Worm (Caenorhabditis elegans) whole organism, L3 larva: Measurements from ENCODE around the gene K02D10.3.

Source experiments
- R02D3.7 ChIP-seq: fragments of 150-350 bp; optimal IDR thresholded peaks from 2 replicates; lab custom pipeline; 2014; ENCODE audit warnings: missing biosample characterization, missing genetic modification characterization
- ZK546.5 ChIP-seq: sonication (generic microtip); optimal IDR thresholded peaks from 2 replicates; lab custom pipeline; 2017; ENCODE audit warnings: missing biosample characterization, missing genetic modification characterization
- aly-2 ChIP-seq: fragments of 150-350 bp; optimal IDR thresholded peaks from 2 replicates; lab custom pipeline; 2014; ENCODE audit warnings: missing biosample characterization, missing genetic modification characterization
- ama-1 ChIP-seq: fragments of 150-350 bp; optimal IDR thresholded peaks from 2 replicates; lab custom pipeline; 2018
- ceh-16 ChIP-seq: sonication (generic microtip); optimal IDR thresholded peaks from 2 replicates; lab custom pipeline; 2017; ENCODE audit warnings: missing biosample characterization, missing genetic modification characterization
- ceh-28 ChIP-seq: fragments of 150-350 bp; optimal IDR thresholded peaks from 2 replicates; lab custom pipeline; 2014; ENCODE audit warnings: missing biosample characterization, missing genetic modification reagents, missing genetic modification characterization
- ceh-82 ChIP-seq: fragments of 150-350 bp; optimal IDR thresholded peaks from 2 replicates; lab custom pipeline; 2014; ENCODE audit warnings: missing biosample characterization, missing genetic modification characterization
- ceh-9 ChIP-seq: sonication (generic microtip); optimal IDR thresholded peaks from 2 replicates; lab custom pipeline; 2018; ENCODE audit warnings: missing biosample characterization, missing genetic modification characterization
- daf-12 ChIP-seq: fragments of 150-350 bp; optimal IDR thresholded peaks from 2 replicates; lab custom pipeline; 2014; ENCODE audit warnings: missing biosample characterization, missing genetic modification reagents, missing genetic modification characterization
- egl-27 ChIP-seq: sonication (generic microtip); optimal IDR thresholded peaks from 4 replicates; lab custom pipeline; 2017; ENCODE audit warnings: missing biosample characterization, missing genetic modification reagents, missing genetic modification characterization
- egl-5 ChIP-seq: fragments of 150-350 bp; optimal IDR thresholded peaks from 2 replicates; lab custom pipeline; 2017; ENCODE audit warnings: missing biosample characterization, missing genetic modification reagents, missing genetic modification characterization, inconsistent platforms
- elt-1 ChIP-seq: fragments of 150-350 bp; optimal IDR thresholded peaks from 2 replicates; lab custom pipeline; 2014; ENCODE audit warnings: missing biosample characterization, missing genetic modification characterization
- elt-2 ChIP-seq: sonication (generic microtip); optimal IDR thresholded peaks from 2 replicates; lab custom pipeline; 2016; ENCODE audit warnings: missing genetic modification reagents, mild to moderate bottlenecking, missing genetic modification characterization, missing compliant biosample characterization
- elt-3 ChIP-seq, 3 experiments: fragments of 150-350 bp in 1 of 3; sonication (generic microtip) in 2 of 3; optimal IDR thresholded peaks; 2 replicates in 2 of 3; 4 replicates in 1 of 3; lab custom pipeline; 2014 to 2017; ENCODE audit warnings: missing biosample characterization in 3 of 3, missing genetic modification characterization in 3 of 3
- eor-1 ChIP-seq, 2 experiments: fragments of 150-350 bp; optimal IDR thresholded peaks; 2 replicates each; lab custom pipeline; 2014 to 2018; ENCODE audit warnings: missing biosample characterization in 2 of 2, missing genetic modification characterization in 2 of 2
- fkh-10 ChIP-seq: sonication (generic microtip); optimal IDR thresholded peaks from 2 replicates; lab custom pipeline; 2017; ENCODE audit warnings: missing biosample characterization, missing genetic modification reagents, missing genetic modification characterization
- fkh-2 ChIP-seq: fragments of 150-350 bp; optimal IDR thresholded peaks from 2 replicates; lab custom pipeline; 2014; ENCODE audit warnings: missing biosample characterization, missing genetic modification reagents, missing genetic modification characterization
- fos-1 ChIP-seq: fragments of 150-350 bp; optimal IDR thresholded peaks from 2 replicates; lab custom pipeline; 2014; ENCODE audit warnings: missing biosample characterization, missing genetic modification characterization
- hmg-11 ChIP-seq: sonication (generic microtip); optimal IDR thresholded peaks from 2 replicates; lab custom pipeline; 2016; ENCODE audit warnings: missing genetic modification characterization, missing compliant biosample characterization
- jun-1 ChIP-seq: fragments of 150-350 bp; optimal IDR thresholded peaks from 2 replicates; lab custom pipeline; 2014; ENCODE audit warnings: missing biosample characterization, missing genetic modification reagents, missing genetic modification characterization
- lin-15B ChIP-seq: fragments of 150-350 bp; optimal IDR thresholded peaks from 2 replicates; lab custom pipeline; 2014; ENCODE audit warnings: missing biosample characterization, missing genetic modification characterization
- lin-39 ChIP-seq: fragments of 150-350 bp; optimal IDR thresholded peaks from 2 replicates; lab custom pipeline; 2018; ENCODE audit warnings: missing biosample characterization, missing genetic modification reagents, missing genetic modification characterization
- lsy-12 ChIP-seq: sonication (generic microtip); optimal IDR thresholded peaks from 2 replicates; lab custom pipeline; 2016; ENCODE audit warnings: mild to moderate bottlenecking, missing genetic modification characterization, missing compliant biosample characterization
- mdl-1 ChIP-seq: fragments of 150-350 bp; optimal IDR thresholded peaks from 2 replicates; lab custom pipeline; 2014; ENCODE audit warnings: missing biosample characterization, missing genetic modification characterization
- mml-1 ChIP-seq: fragments of 150-350 bp; sonication (generic microtip); optimal IDR thresholded peaks from 3 replicates; lab custom pipeline; 2014; ENCODE audit warnings: missing biosample characterization, missing genetic modification characterization
- nfya-1 ChIP-seq: sonication (generic microtip); optimal IDR thresholded peaks from 2 replicates; lab custom pipeline; 2017; ENCODE audit warnings: missing genetic modification characterization, mild to moderate bottlenecking, missing compliant biosample characterization, antibody characterized with exemption, moderate library complexity; ENCODE audit not compliant: insufficient read depth
- nhr-11 ChIP-seq: fragments of 150-350 bp; optimal IDR thresholded peaks from 2 replicates; lab custom pipeline; 2014; ENCODE audit warnings: missing biosample characterization, missing genetic modification characterization
- nhr-12 ChIP-seq: fragments of 150-350 bp; optimal IDR thresholded peaks from 2 replicates; lab custom pipeline; 2014; ENCODE audit warnings: missing biosample characterization, missing genetic modification characterization
- nhr-23 ChIP-seq: fragments of 150-350 bp; optimal IDR thresholded peaks from 2 replicates; lab custom pipeline; 2014; ENCODE audit warnings: missing biosample characterization, missing genetic modification reagents, missing genetic modification characterization
- nhr-237 ChIP-seq: fragments of 150-350 bp; optimal IDR thresholded peaks from 2 replicates; lab custom pipeline; 2014; ENCODE audit warnings: missing biosample characterization, missing genetic modification characterization
- nhr-25 ChIP-seq: sonication (generic microtip); optimal IDR thresholded peaks from 2 replicates; lab custom pipeline; 2017; ENCODE audit warnings: missing biosample characterization, missing genetic modification characterization
- nhr-28 ChIP-seq: fragments of 150-350 bp; optimal IDR thresholded peaks from 2 replicates; lab custom pipeline; 2014; ENCODE audit warnings: missing biosample characterization, missing genetic modification characterization
- nhr-43 ChIP-seq: sonication (generic microtip); optimal IDR thresholded peaks from 2 replicates; lab custom pipeline; 2016; ENCODE audit warnings: mild to moderate bottlenecking, missing genetic modification characterization, missing compliant biosample characterization; ENCODE audit not compliant: poor library complexity, severe bottlenecking
- nhr-67 ChIP-seq: fragments of 150-350 bp; optimal IDR thresholded peaks from 2 replicates; lab custom pipeline; 2014; ENCODE audit warnings: missing biosample characterization, missing genetic modification characterization
- nhr-76 ChIP-seq: fragments of 150-350 bp; sonication (generic microtip); optimal IDR thresholded peaks from 5 replicates; lab custom pipeline; 2014; ENCODE audit warnings: missing biosample characterization, missing genetic modification characterization
- nhr-77 ChIP-seq: fragments of 150-350 bp; optimal IDR thresholded peaks from 2 replicates; lab custom pipeline; 2014; ENCODE audit warnings: missing biosample characterization, missing genetic modification characterization
- pha-4 ChIP-seq: fragments of 150-350 bp; optimal IDR thresholded peaks from 2 replicates; lab custom pipeline; 2014; ENCODE audit warnings: missing biosample characterization, missing genetic modification reagents, missing genetic modification characterization
- pqm-1 ChIP-seq: fragments of 150-350 bp; optimal IDR thresholded peaks from 2 replicates; lab custom pipeline; 2017; ENCODE audit warnings: missing biosample characterization, missing genetic modification characterization, inconsistent platforms
- sea-2 ChIP-seq: fragments of 150-350 bp; sonication (generic microtip); optimal IDR thresholded peaks from 4 replicates; lab custom pipeline; 2014; ENCODE audit warnings: missing biosample characterization, missing genetic modification reagents, missing genetic modification characterization
- skn-1 ChIP-seq: fragments of 150-350 bp; optimal IDR thresholded peaks from 2 replicates; lab custom pipeline; 2014; ENCODE audit warnings: missing biosample characterization, missing genetic modification characterization
- snpc-4 ChIP-seq: fragments of 150-350 bp; optimal IDR thresholded peaks from 2 replicates; lab custom pipeline; 2014; ENCODE audit warnings: missing biosample characterization, missing genetic modification characterization
- tbx-2 ChIP-seq: sonication (generic microtip); optimal IDR thresholded peaks from 2 replicates; lab custom pipeline; 2016; ENCODE audit warnings: mild to moderate bottlenecking, missing genetic modification characterization, missing compliant biosample characterization
- unc-39 ChIP-seq: sonication (generic microtip); optimal IDR thresholded peaks from 4 replicates; lab custom pipeline; 2017; ENCODE audit warnings: missing biosample characterization, missing genetic modification characterization
- unc-62 ChIP-seq: fragments of 150-350 bp; sonication (generic microtip); optimal IDR thresholded peaks from 4 replicates; lab custom pipeline; 2014; ENCODE audit warnings: missing biosample characterization, missing genetic modification reagents, missing genetic modification characterization
- zag-1 ChIP-seq: fragments of 150-350 bp; optimal IDR thresholded peaks from 2 replicates; lab custom pipeline; 2014; ENCODE audit warnings: missing biosample characterization, missing genetic modification characterization
- ztf-11 ChIP-seq: fragments of 150-350 bp; optimal IDR thresholded peaks from 2 replicates; lab custom pipeline; 2014; ENCODE audit warnings: missing biosample characterization, missing genetic modification characterization
- ztf-4 ChIP-seq: fragments of 150-350 bp; optimal IDR thresholded peaks from 2 replicates; lab custom pipeline; 2014; ENCODE audit warnings: missing biosample characterization, missing genetic modification characterization

Gene K02D10.3

DNA sequence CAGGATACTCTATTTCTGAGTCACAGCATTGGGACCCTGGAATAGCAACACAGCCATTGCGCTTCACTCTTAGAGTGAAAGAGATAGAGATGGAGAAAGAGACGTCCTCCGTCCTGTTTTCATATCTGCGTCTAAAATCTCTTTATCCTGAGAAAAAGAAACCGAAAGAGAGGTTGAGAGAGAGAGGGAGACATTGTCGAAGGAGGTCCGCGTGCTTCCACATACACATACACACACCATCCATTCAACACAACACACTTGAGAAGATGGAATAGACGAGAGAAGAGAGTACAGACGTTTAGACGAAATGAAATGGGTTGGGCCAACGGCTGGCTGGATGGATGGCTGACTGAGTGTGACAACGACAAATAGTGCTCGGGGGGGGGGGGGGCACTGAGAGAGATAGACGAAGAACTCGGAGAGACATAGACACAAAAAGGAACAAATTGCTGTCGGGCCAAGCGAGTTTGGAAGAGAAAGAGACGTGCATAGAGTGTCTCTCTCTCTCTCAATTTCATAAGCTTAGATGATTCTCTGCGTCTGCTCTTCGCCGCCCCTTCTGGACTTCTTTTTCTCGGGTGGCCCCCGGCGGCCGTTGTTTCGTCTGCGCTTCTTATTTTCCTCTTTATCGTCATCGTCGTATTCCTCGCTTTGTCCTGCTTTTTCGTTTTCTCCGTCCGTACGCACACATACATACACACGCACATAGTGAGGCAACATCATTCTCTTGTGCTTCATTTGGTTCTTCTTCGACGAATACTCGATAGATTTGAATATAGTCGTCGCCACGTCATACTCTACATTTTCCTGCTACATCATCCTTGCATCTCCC lies 28.4 kb upstream of the K02D10.3 start, which contains the start of gene F54F2.6 (continued):
- TF ChIP-seq mdl-1: peak; percentile 94
- no peak for TF ChIP-seq nhr-28 (tag; lab: Kevin White, UChicago)
- no peak for TF ChIP-seq ztf-4 (tag; lab: Kevin White, UChicago)
- TF ChIP-seq sea-2: peak; percentile 31
- peak; percentile 76 for TF ChIP-seq zag-1 (tag; lab: Kevin White, UChicago)
- TF ChIP-seq nhr-25 (tag; lab: Kevin White, UChicago): peak; percentile 44
- TF ChIP-seq nhr-76 (tag; lab: Kevin White, UChicago): no peak
- peak; percentile 44 for TF ChIP-seq unc-39 (tag; lab: Kevin White, UChicago)

DNA sequence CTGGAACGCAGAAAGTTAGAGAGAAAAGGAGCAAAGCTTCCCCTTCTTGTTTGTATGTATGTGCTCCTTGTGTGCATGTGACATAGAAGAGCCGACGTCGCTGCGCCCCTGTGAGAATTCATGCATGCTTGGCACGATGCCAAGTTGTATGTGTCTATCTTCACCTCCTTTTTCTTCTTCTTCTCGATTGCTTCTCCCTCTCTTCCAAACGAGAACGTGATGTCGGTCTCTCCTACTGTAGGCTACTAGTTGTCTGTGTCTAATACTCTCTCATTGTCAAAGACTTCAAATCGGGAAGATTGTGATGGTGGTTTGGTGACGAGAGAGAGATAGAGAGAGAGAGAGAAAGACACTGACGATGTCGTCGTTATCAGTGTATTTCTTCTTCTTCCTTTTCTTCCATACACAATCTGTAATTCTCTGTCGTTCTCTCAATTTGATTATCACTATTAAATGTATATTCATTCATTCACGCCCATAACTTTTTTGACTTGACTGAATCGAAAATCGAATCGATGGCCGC lies 25.5 kb upstream of the K02D10.3 start:
- TF ChIP-seq snpc-4: peak; percentile 75
- TF ChIP-seq ZK546.5 (tag; lab: Kevin White, UChicago): no peak
- peak; percentile 81 for TF ChIP-seq lsy-12 (tag; lab: Kevin White, UChicago)
- TF ChIP-seq nfya-1 (tag; lab: Kevin White, UChicago): peak; percentile 89
- peak; percentile 36 for TF ChIP-seq nhr-76 (tag; lab: Kevin White, UChicago)
- TF ChIP-seq nhr-28 (tag; lab: Kevin White, UChicago): no peak
- TF ChIP-seq nhr-77 (tag; lab: Kevin White, UChicago): peak; percentile 18
- TF ChIP-seq tbx-2 (tag; lab: Kevin White, UChicago): peak; percentile 75
- no peak for TF ChIP-seq aly-2 (tag; lab: Kevin White, UChicago)
- TF ChIP-seq fkh-10 (GFP tag; lab: Kevin White, UChicago): peak; percentile 73
- peak; percentile 83 for TF ChIP-seq ceh-28
- TF ChIP-seq elt-1: peak; percentile 59
- TF ChIP-seq ztf-11: no peak
- TF ChIP-seq lin-15B (tag; lab: Kevin White, UChicago): peak; percentile 49
- peak; percentile 96 for TF ChIP-seq pqm-1 (tag; lab: Kevin White, UChicago)
- no peak for TF ChIP-seq nhr-12
- TF ChIP-seq jun-1 (tag; lab: Kevin White, UChicago): peak; percentile 94
- TF ChIP-seq nhr-67 (tag; lab: Kevin White, UChicago): no peak
- peak; percentile 14 for TF ChIP-seq sea-2
- TF ChIP-seq pha-4 (tag; lab: Kevin White, UChicago): peak; percentile 43
- peak; percentile 92 for TF ChIP-seq nhr-25 (tag; lab: Kevin White, UChicago)
- TF ChIP-seq elt-2 (tag; lab: Kevin White, UChicago): peak; percentile 96
- peak; percentile 76 for TF ChIP-seq skn-1 (tag; lab: Kevin White, UChicago)
- no peak for TF ChIP-seq zag-1 (tag; lab: Kevin White, UChicago)
- peak in 1 of 3 experiments; percentile 74 for TF ChIP-seq elt-3 (tag; optimal IDR thresholded peaks at IDR 0.05; lab: Kevin White, UChicago)
- TF ChIP-seq ama-1 (lab: Kevin White, UChicago): no peak
- TF ChIP-seq nhr-11: peak; percentile 5
- TF ChIP-seq mdl-1: peak; percentile 90
- peak; percentile 34 for TF ChIP-seq egl-5 (tag; lab: Kevin White, UChicago)
- TF ChIP-seq ceh-9: no peak
- TF ChIP-seq hmg-11 (tag; lab: Kevin White, UChicago): peak; percentile 68
- TF ChIP-seq nhr-23 (tag; lab: Kevin White, UChicago): peak; percentile 68
- no peak for TF ChIP-seq ztf-4 (tag; lab: Kevin White, UChicago)
- no peak for TF ChIP-seq ceh-16 (tag; lab: Kevin White, UChicago)
- TF ChIP-seq lin-39 (tag; lab: Kevin White, UChicago): peak; percentile 93
- TF ChIP-seq egl-27: peak; percentile 27
- no peak for TF ChIP-seq nhr-237 (tag; lab: Kevin White, UChicago)
- peak; percentile 71 for TF ChIP-seq unc-62
- no peak for TF ChIP-seq fkh-2 (tag; lab: Kevin White, UChicago)
- no peak for TF ChIP-seq unc-39 (tag; lab: Kevin White, UChicago)
- TF ChIP-seq fos-1 (tag; lab: Kevin White, UChicago): peak; percentile 43
- TF ChIP-seq mml-1: no peak
- TF ChIP-seq ceh-82 (tag; lab: Kevin White, UChicago): peak; percentile 42
- TF ChIP-seq daf-12 (tag; lab: Kevin White, UChicago): no peak
- no peak for TF ChIP-seq eor-1 (tag; optimal IDR thresholded peaks at IDR 0.05; lab: Kevin White, UChicago)
- peak; percentile 44 for TF ChIP-seq R02D3.7 (tag; lab: Kevin White, UChicago)
- peak; percentile 87 for TF ChIP-seq nhr-43 (tag; lab: Kevin White, UChicago)
